Worm (Caenorhabditis elegans) whole organism, L4/young adult: ENCODE results near the gene F46H6.5.

Experiments used
- W03F9.2 ChIP-seq: fragments of 150-350 bp; optimal IDR thresholded peaks from 2 replicates; lab custom pipeline; 2014; ENCODE audit warnings: missing biosample characterization, missing genetic modification characterization
- dao-5 ChIP-seq: sonication (generic microtip); optimal IDR thresholded peaks from 2 replicates; lab custom pipeline; 2016; ENCODE audit warnings: missing genotype, missing genetic modification characterization, moderate library complexity, missing compliant biosample characterization
- him-1 ChIP-seq: sonication (generic microtip); optimal IDR thresholded peaks from 2 replicates; lab custom pipeline; 2016; ENCODE audit warnings: missing genotype, missing genetic modification reagents, missing genetic modification characterization, missing compliant biosample characterization

ce11 chrX:4521837-4522816 is 30.1 kb upstream of the F46H6.5 start, which contains the start of gene C07A12.7:
- TF ChIP-seq dao-5 (tag; lab: Kevin White, UChicago) (no peak), him-1 (tag; lab: Kevin White, UChicago) (no peak), W03F9.2 (no peak)
